Worm (Caenorhabditis elegans) whole organism, L2 larva: ENCODE data around the gene ZC449.5.

Source experiments
- C34F6.9 ChIP-seq: fragments of 150-350 bp; optimal IDR thresholded peaks from 2 replicates; lab custom pipeline; 2014; ENCODE audit warnings: missing biosample characterization, missing genetic modification characterization
- R02D3.7 ChIP-seq: fragments of 150-350 bp; optimal IDR thresholded peaks from 2 replicates; lab custom pipeline; 2014; ENCODE audit warnings: missing biosample characterization, missing genetic modification characterization
- Y55F3AM.14 ChIP-seq: fragments of 200-800 bp; sonication (Bioruptor generic); optimal IDR thresholded peaks from 2 replicates; lab custom pipeline; 2018; ENCODE audit warnings: mild to moderate bottlenecking, missing genetic modification characterization, missing compliant biosample characterization
- alr-1 ChIP-seq: fragments of 150-350 bp; optimal IDR thresholded peaks from 2 replicates; lab custom pipeline; 2014; ENCODE audit warnings: missing biosample characterization, missing genetic modification characterization
- aly-2 ChIP-seq: fragments of 150-350 bp; optimal IDR thresholded peaks from 2 replicates; lab custom pipeline; 2014; ENCODE audit warnings: missing biosample characterization, missing genetic modification characterization
- ama-1 ChIP-seq: fragments of 150-350 bp; optimal IDR thresholded peaks from 2 replicates; lab custom pipeline; 2018; ENCODE audit warnings: inconsistent platforms
- blmp-1 ChIP-seq: sonication (generic microtip); optimal IDR thresholded peaks from 2 replicates; lab custom pipeline; 2017; ENCODE audit warnings: missing genetic modification characterization, mild to moderate bottlenecking, missing compliant biosample characterization, antibody characterized with exemption, moderate library complexity; ENCODE audit not compliant: insufficient read depth
- ceh-16 ChIP-seq: fragments of 150-350 bp; optimal IDR thresholded peaks from 2 replicates; lab custom pipeline; 2014; ENCODE audit warnings: missing biosample characterization, missing genetic modification characterization
- crh-2 ChIP-seq: sonication (generic microtip); optimal IDR thresholded peaks from 2 replicates; lab custom pipeline; 2017; ENCODE audit warnings: missing biosample characterization, missing genetic modification characterization
- dmd-4 ChIP-seq: sonication (generic microtip); optimal IDR thresholded peaks from 2 replicates; lab custom pipeline; 2017; ENCODE audit warnings: missing biosample characterization, missing genetic modification characterization
- elt-1 ChIP-seq: fragments of 150-350 bp; optimal IDR thresholded peaks from 2 replicates; lab custom pipeline; 2014; ENCODE audit warnings: missing biosample characterization, missing genetic modification characterization
- elt-3 ChIP-seq: sonication (generic microtip); optimal IDR thresholded peaks from 2 replicates; lab custom pipeline; 2017; ENCODE audit warnings: missing biosample characterization, missing genetic modification characterization
- fos-1 ChIP-seq: fragments of 150-350 bp; optimal IDR thresholded peaks from 2 replicates; lab custom pipeline; 2014; ENCODE audit warnings: missing biosample characterization, missing genetic modification characterization
- gmeb-1 ChIP-seq: fragments of 150-350 bp; optimal IDR thresholded peaks from 2 replicates; lab custom pipeline; 2014; ENCODE audit warnings: missing biosample characterization, missing genetic modification characterization
- lin-11 ChIP-seq: fragments of 150-350 bp; sonication (generic microtip); optimal IDR thresholded peaks from 2 replicates; lab custom pipeline; 2014; ENCODE audit warnings: missing biosample characterization, missing genetic modification characterization, inconsistent platforms, mixed read lengths
- lin-13 ChIP-seq: fragments of 150-350 bp; optimal IDR thresholded peaks from 2 replicates; lab custom pipeline; 2014; ENCODE audit warnings: missing biosample characterization, missing genetic modification reagents, missing genetic modification characterization
- lin-39 ChIP-seq: fragments of 150-350 bp; optimal IDR thresholded peaks from 2 replicates; lab custom pipeline; 2014; ENCODE audit warnings: missing biosample characterization, missing genetic modification reagents, missing genetic modification characterization
- lsy-2 ChIP-seq, 2 experiments: fragments of 150-350 bp in 1 of 2; sonication (generic microtip) in 1 of 2; optimal IDR thresholded peaks; 2 replicates each; lab custom pipeline; 2014 to 2017; ENCODE audit warnings: missing biosample characterization in 2 of 2, missing genetic modification characterization in 2 of 2
- mab-5 ChIP-seq: fragments of 150-350 bp; optimal IDR thresholded peaks from 2 replicates; lab custom pipeline; 2014; ENCODE audit warnings: missing biosample characterization, missing genetic modification characterization
- mbf-1 ChIP-seq: sonication (generic microtip); optimal IDR thresholded peaks from 2 replicates; lab custom pipeline; 2017; ENCODE audit warnings: missing biosample characterization, missing genetic modification characterization
- nhr-10 ChIP-seq: sonication (generic microtip); optimal IDR thresholded peaks from 2 replicates; lab custom pipeline; 2017; ENCODE audit warnings: missing biosample characterization, missing genetic modification characterization
- nhr-11 ChIP-seq: fragments of 150-350 bp; optimal IDR thresholded peaks from 2 replicates; lab custom pipeline; 2014; ENCODE audit warnings: missing biosample characterization, missing genetic modification characterization
- nhr-129 ChIP-seq: fragments of 150-350 bp; optimal IDR thresholded peaks from 2 replicates; lab custom pipeline; 2014; ENCODE audit warnings: missing biosample characterization, missing genetic modification characterization
- nhr-21 ChIP-seq: fragments of 150-350 bp; optimal IDR thresholded peaks from 2 replicates; lab custom pipeline; 2014; ENCODE audit warnings: missing biosample characterization, missing genetic modification characterization
- nhr-23 ChIP-seq: fragments of 150-350 bp; optimal IDR thresholded peaks from 2 replicates; lab custom pipeline; 2014; ENCODE audit warnings: missing biosample characterization, missing genetic modification reagents, missing genetic modification characterization
- nhr-237 ChIP-seq: fragments of 150-350 bp; optimal IDR thresholded peaks from 2 replicates; lab custom pipeline; 2014; ENCODE audit warnings: missing biosample characterization, missing genetic modification characterization
- nhr-25 ChIP-seq: fragments of 150-350 bp; sonication (generic microtip); optimal IDR thresholded peaks from 3 replicates; lab custom pipeline; 2014; ENCODE audit warnings: missing biosample characterization, missing genetic modification characterization
- nhr-6 ChIP-seq: fragments of 150-350 bp; optimal IDR thresholded peaks from 2 replicates; lab custom pipeline; 2014; ENCODE audit warnings: missing biosample characterization, missing genetic modification characterization
- nhr-77 ChIP-seq: fragments of 150-350 bp; optimal IDR thresholded peaks from 2 replicates; lab custom pipeline; 2014; ENCODE audit warnings: missing biosample characterization, missing genetic modification characterization
- peb-1 ChIP-seq: fragments of 150-350 bp; optimal IDR thresholded peaks from 2 replicates; lab custom pipeline; 2014; ENCODE audit warnings: missing biosample characterization, missing genetic modification characterization
- sem-4 ChIP-seq: fragments of 150-350 bp; optimal IDR thresholded peaks from 2 replicates; lab custom pipeline; 2014; ENCODE audit warnings: missing biosample characterization, missing genetic modification reagents, missing genetic modification characterization
- skn-1 ChIP-seq: sonication (generic microtip); optimal IDR thresholded peaks from 2 replicates; lab custom pipeline; 2017; ENCODE audit warnings: missing biosample characterization, missing genetic modification characterization
- sma-3 ChIP-seq: sonication (generic microtip); optimal IDR thresholded peaks from 2 replicates; lab custom pipeline; 2016; ENCODE audit warnings: missing genetic modification reagents, missing genetic modification characterization, missing compliant biosample characterization
- sma-9 ChIP-seq, 2 experiments: fragments of 150-350 bp in 1 of 2; sonication (generic microtip) in 1 of 2; optimal IDR thresholded peaks; 2 replicates each; lab custom pipeline; 2014 to 2016; ENCODE audit warnings: missing genetic modification characterization in 2 of 2, mild to moderate bottlenecking in 1 of 2, missing biosample characterization in 1 of 2, missing compliant biosample characterization in 1 of 2, missing genetic modification reagents in 1 of 2, moderate library complexity in 1 of 2
- snpc-4 ChIP-seq: fragments of 150-350 bp; optimal IDR thresholded peaks from 2 replicates; lab custom pipeline; 2014; ENCODE audit warnings: missing biosample characterization, missing genetic modification characterization
- unc-39 ChIP-seq: fragments of 150-350 bp; optimal IDR thresholded peaks from 2 replicates; lab custom pipeline; 2014; ENCODE audit warnings: missing biosample characterization, missing genetic modification characterization
- unc-55 ChIP-seq: fragments of 150-350 bp; sonication (generic microtip); optimal IDR thresholded peaks from 3 replicates; lab custom pipeline; 2014; ENCODE audit warnings: missing biosample characterization, missing genetic modification reagents, missing genetic modification characterization
- zag-1 ChIP-seq: fragments of 150-350 bp; optimal IDR thresholded peaks from 2 replicates; lab custom pipeline; 2014; ENCODE audit warnings: missing biosample characterization, missing genetic modification characterization
- ztf-1 ChIP-seq: fragments of 200-800 bp; sonication (Bioruptor generic); conservative IDR thresholded peaks from 2 replicates; pipeline ENCODE4 v1.3.6; 2022; ENCODE audit warnings: missing genetic modification characterization, missing compliant biosample characterization
- ztf-11 ChIP-seq: sonication (generic microtip); optimal IDR thresholded peaks from 2 replicates; lab custom pipeline; 2017; ENCODE audit warnings: missing biosample characterization, missing genetic modification characterization
- ztf-4 ChIP-seq: fragments of 150-350 bp; optimal IDR thresholded peaks from 2 replicates; lab custom pipeline; 2014; ENCODE audit warnings: missing biosample characterization, missing genetic modification characterization

Gene ZC449.5

ce11 chrX:5075538-5075937 lies 38.0 kb upstream of the ZC449.5 start:
- TF ChIP-seq nhr-21, result no peak
- peak; percentile 73 for TF ChIP-seq blmp-1 (tag; lab: Kevin White, UChicago)
- peak; percentile 71 for TF ChIP-seq nhr-25
- TF ChIP-seq alr-1, result no peak

- TF ChIP-seq zag-1 (tag; lab: Kevin White, UChicago), result no peak
- TF ChIP-seq sma-9 (GFP tag; optimal IDR thresholded peaks at IDR 0.05; lab: Kevin White, UChicago), result no peak
- no peak for TF ChIP-seq sma-9 (tag; optimal IDR thresholded peaks at IDR 0.05; lab: Kevin White, UChicago)
- no peak for TF ChIP-seq nhr-10 (tag; lab: Kevin White, UChicago)
- TF ChIP-seq lin-11 (tag; lab: Kevin White, UChicago), result no peak
- peak; percentile 19 for TF ChIP-seq nhr-25
These were observed 36.3 kb upstream of the ZC449.5 start for ce11 chrX:5073895-5074294.

ce11 chrX:5071025-5071424 lies 33.5 kb upstream of the ZC449.5 start:
- peak; percentile 73 for TF ChIP-seq blmp-1 (tag; lab: Kevin White, UChicago)
- TF ChIP-seq alr-1, result no peak

- TF ChIP-seq lsy-2 (tag; optimal IDR thresholded peaks at IDR 0.05; lab: Kevin White, UChicago) (no peak), nhr-129 (tag; lab: Kevin White, UChicago) (no peak), C34F6.9 (no peak), mab-5 (tag; lab: Kevin White, UChicago) (no peak), mbf-1 (no peak)
These were observed 30.2 kb upstream of the ZC449.5 start, which contains the start of gene clc-7 for ce11 chrX:5067796-5068195. TSS of gene clc-7 (plus strand) at chrX:5068096.

- TF ChIP-seq ceh-16 (no peak), crh-2 (tag; lab: Kevin White, UChicago) (no peak)
These were observed 29.0 kb upstream of the ZC449.5 start for ce11 chrX:5066570-5066969.

- TF ChIP-seq blmp-1 (tag; lab: Kevin White, UChicago) (no peak), sem-4 (peak; percentile 62), R02D3.7 (tag; lab: Kevin White, UChicago) (no peak), snpc-4 (tag; lab: Kevin White, UChicago) (no peak), unc-55 (GFP tag; lab: Kevin White, UChicago) (peak; percentile 52), sma-3 (GFP tag; lab: Kevin White, UChicago) (peak; percentile 14), nhr-23 (tag; lab: Kevin White, UChicago) (no peak), ztf-4 (tag; lab: Kevin White, UChicago) (no peak), ztf-11 (tag; lab: Kevin White, UChicago) (no peak), nhr-6 (no peak), nhr-21 (no peak), nhr-77 (no peak), peb-1 (tag; lab: Kevin White, UChicago) (no peak), elt-1 (tag; lab: Kevin White, UChicago) (no peak), aly-2 (tag; lab: Kevin White, UChicago) (no peak), nhr-129 (tag; lab: Kevin White, UChicago) (peak; percentile 72), unc-39 (tag; lab: Kevin White, UChicago) (no peak), nhr-237 (tag; lab: Kevin White, UChicago) (no peak), elt-3 (tag; lab: Kevin White, UChicago) (no peak), ama-1 (lab: Kevin White, UChicago) (no peak), gmeb-1 (tag; lab: Kevin White, UChicago) (peak; percentile 41), mab-5 (tag; lab: Kevin White, UChicago) (no peak), lsy-2 (tag; optimal IDR thresholded peaks at IDR 0.05; lab: Kevin White, UChicago) (peak in 1 of 2 experiments; percentile 31), nhr-11 (tag; lab: Kevin White, UChicago) (no peak), skn-1 (no peak), lin-39 (no peak), Y55F3AM.14 (peak; percentile 2), C34F6.9 (peak; percentile 6), lin-13 (GFP tag; lab: Kevin White, UChicago) (no peak), fos-1 (tag; lab: Kevin White, UChicago) (peak; percentile 35), mbf-1 (no peak), nhr-25 (peak; percentile 20), dmd-4 (tag; lab: Kevin White, UChicago) (no peak), ztf-1 (no peak), nhr-10 (tag; lab: Kevin White, UChicago) (no peak)
These were observed 26.4 kb upstream of the ZC449.5 start, which contains the start of gene C24H10.2 for ce11 chrX:5063750-5064652. TSS of gene C24H10.2 (plus strand) at chrX:5064602.
